Worm (Caenorhabditis elegans) whole organism, L1 larva: ENCODE measurements around the gene F59E12.15.

Experiments used
- Y116A8C.19 ChIP-seq: sonication (generic microtip); optimal IDR thresholded peaks from 2 replicates; lab custom pipeline; 2016; ENCODE audit warnings: missing compliant biosample characterization, missing genetic modification characterization, borderline replicate concordance
- aha-1 ChIP-seq: fragments of 150-350 bp; optimal IDR thresholded peaks from 2 replicates; lab custom pipeline; 2014; ENCODE audit warnings: missing biosample characterization, missing genetic modification characterization
- aly-2 ChIP-seq: fragments of 150-350 bp; optimal IDR thresholded peaks from 2 replicates; lab custom pipeline; 2014; ENCODE audit warnings: missing biosample characterization, missing genetic modification characterization
- blmp-1 ChIP-seq: fragments of 150-350 bp; optimal IDR thresholded peaks from 2 replicates; lab custom pipeline; 2014; ENCODE audit warnings: missing biosample characterization, missing genetic modification characterization
- ceh-88 ChIP-seq: fragments of 200-800 bp; sonication (Bioruptor generic); IDR thresholded peaks from 2 replicates; pipeline ENCODE4 v1.3.6; 2022; ENCODE audit warnings: missing genetic modification characterization, missing compliant biosample characterization
- ces-1 ChIP-seq: fragments of 150-350 bp; optimal IDR thresholded peaks from 2 replicates; lab custom pipeline; 2014; ENCODE audit warnings: missing biosample characterization, missing genetic modification reagents, missing genetic modification characterization
- efl-1 ChIP-seq, 4 experiments: fragments of 150-350 bp; optimal IDR thresholded peaks in 3 of 4; peaks in 1 of 4; 1 replicate in 1 of 4; 2 replicates in 3 of 4; lab custom pipeline; 2014; ENCODE audit warnings: missing biosample characterization in 2 of 4, missing genetic modification characterization in 2 of 4, missing genetic modification reagents in 2 of 4
- efl-3 ChIP-seq: fragments of 200-800 bp; sonication (Bioruptor generic); optimal IDR thresholded peaks from 2 replicates; lab custom pipeline; 2018; ENCODE audit warnings: mild to moderate bottlenecking, missing genetic modification characterization, missing compliant biosample characterization
- elt-2 ChIP-seq: sonication (generic microtip); optimal IDR thresholded peaks from 2 replicates; lab custom pipeline; 2016; ENCODE audit warnings: missing genetic modification characterization, mild to moderate bottlenecking, inconsistent platforms, missing compliant biosample characterization, missing genetic modification reagents
- elt-3 ChIP-seq, 6 experiments: fragments of 150-350 bp in 1 of 6; sonication (generic microtip); optimal IDR thresholded peaks; 2 replicates each; lab custom pipeline; 2017 to 2018; ENCODE audit warnings: missing biosample characterization in 6 of 6, missing genetic modification characterization in 6 of 6, inconsistent platforms in 1 of 6
- hlh-4 ChIP-seq: sonication (generic microtip); optimal IDR thresholded peaks from 2 replicates; lab custom pipeline; 2016; ENCODE audit warnings: mild to moderate bottlenecking, missing genetic modification characterization, missing compliant biosample characterization
- hpl-2 ChIP-seq: fragments of 150-350 bp; optimal IDR thresholded peaks from 2 replicates; lab custom pipeline; 2014; ENCODE audit warnings: missing biosample characterization, missing genetic modification reagents, missing genetic modification characterization
- jun-1 ChIP-seq: fragments of 150-350 bp; optimal IDR thresholded peaks from 2 replicates; lab custom pipeline; 2014; ENCODE audit warnings: missing biosample characterization, missing genetic modification reagents, missing genetic modification characterization
- lin-14 ChIP-seq: fragments of 200-800 bp; sonication (Bioruptor generic); optimal IDR thresholded peaks from 2 replicates; lab custom pipeline; 2018; ENCODE audit warnings: mild to moderate bottlenecking, missing genetic modification characterization, moderate library complexity, missing compliant biosample characterization
- lin-15B ChIP-seq: fragments of 150-350 bp; sonication (generic microtip); optimal IDR thresholded peaks from 3 replicates; lab custom pipeline; 2014; ENCODE audit warnings: missing biosample characterization, missing genetic modification characterization
- lir-3 ChIP-seq: sonication (generic microtip); optimal IDR thresholded peaks from 2 replicates; lab custom pipeline; 2016; ENCODE audit warnings: mild to moderate bottlenecking, missing genetic modification characterization, moderate library complexity, missing compliant biosample characterization; ENCODE audit not compliant: poor library complexity
- lsy-2 ChIP-seq, 2 experiments: fragments of 150-350 bp; optimal IDR thresholded peaks; 2 replicates each; lab custom pipeline; 2014; ENCODE audit warnings: missing biosample characterization in 2 of 2, missing genetic modification characterization in 2 of 2
- mab-9 ChIP-seq: fragments of 200-800 bp; sonication (Bioruptor generic); IDR thresholded peaks from 2 replicates; pipeline ENCODE4 v1.3.6; 2022; ENCODE audit warnings: missing genetic modification reagents, missing genetic modification characterization, missing compliant biosample characterization
- nhr-11 ChIP-seq: fragments of 150-350 bp; optimal IDR thresholded peaks from 2 replicates; lab custom pipeline; 2014; ENCODE audit warnings: missing biosample characterization, missing genetic modification characterization
- nhr-28 ChIP-seq: fragments of 150-350 bp; optimal IDR thresholded peaks from 2 replicates; lab custom pipeline; 2014; ENCODE audit warnings: missing biosample characterization, missing genetic modification characterization
- nhr-71 ChIP-seq: sonication (generic microtip); optimal IDR thresholded peaks from 2 replicates; lab custom pipeline; 2016; ENCODE audit warnings: mild to moderate bottlenecking, missing genetic modification characterization, moderate library complexity, missing compliant biosample characterization
- nhr-85 ChIP-seq: sonication (generic microtip); peaks from one replicate; lab custom pipeline; 2016; ENCODE audit warnings: missing genetic modification characterization, inconsistent platforms, missing compliant biosample characterization
- pag-3 ChIP-seq: sonication (generic microtip); optimal IDR thresholded peaks from 2 replicates; lab custom pipeline; 2017; ENCODE audit warnings: missing genetic modification characterization, mild to moderate bottlenecking, missing compliant biosample characterization, antibody characterized with exemption, borderline replicate concordance; ENCODE audit not compliant: insufficient read depth
- pax-3 ChIP-seq: fragments of 200-800 bp; sonication (Bioruptor generic); optimal IDR thresholded peaks from 2 replicates; lab custom pipeline; 2018; ENCODE audit warnings: mild to moderate bottlenecking, missing genetic modification characterization, moderate library complexity, missing compliant biosample characterization
- pqm-1 ChIP-seq: sonication (generic microtip); optimal IDR thresholded peaks from 3 replicates; lab custom pipeline; 2017; ENCODE audit warnings: missing biosample characterization, missing genetic modification characterization
- skn-1 ChIP-seq: fragments of 150-350 bp; optimal IDR thresholded peaks from 2 replicates; lab custom pipeline; 2014; ENCODE audit warnings: missing biosample characterization, missing genetic modification characterization
- snpc-4 ChIP-seq: fragments of 150-350 bp; optimal IDR thresholded peaks from 2 replicates; lab custom pipeline; 2014; ENCODE audit warnings: missing biosample characterization, missing genetic modification characterization
- sox-4 ChIP-seq: sonication (generic microtip); optimal IDR thresholded peaks from 2 replicates; lab custom pipeline; 2016; ENCODE audit warnings: missing genetic modification characterization, missing compliant biosample characterization
- sptf-1 ChIP-seq: fragments of 150-350 bp; optimal IDR thresholded peaks from 2 replicates; lab custom pipeline; 2014; ENCODE audit warnings: missing biosample characterization, missing genetic modification characterization
- tbx-2 ChIP-seq: sonication (generic microtip); optimal IDR thresholded peaks from 2 replicates; lab custom pipeline; 2016; ENCODE audit warnings: missing genetic modification characterization, missing compliant biosample characterization
- tlp-1 ChIP-seq: fragments of 150-350 bp; optimal IDR thresholded peaks from 2 replicates; lab custom pipeline; 2014; ENCODE audit warnings: missing biosample characterization, missing genetic modification characterization
- unc-130 ChIP-seq: fragments of 150-350 bp; optimal IDR thresholded peaks from 2 replicates; lab custom pipeline; 2017; ENCODE audit warnings: missing biosample characterization, missing genetic modification characterization, inconsistent platforms
- unc-62 ChIP-seq: fragments of 150-350 bp; optimal IDR thresholded peaks from 2 replicates; lab custom pipeline; 2014; ENCODE audit warnings: missing biosample characterization, missing genetic modification reagents, missing genetic modification characterization
- unc-86 ChIP-seq: sonication (generic microtip); optimal IDR thresholded peaks from 2 replicates; lab custom pipeline; 2016; ENCODE audit warnings: missing genetic modification characterization, missing compliant biosample characterization
- unc-98 ChIP-seq: fragments of 200-800 bp; sonication (Bioruptor generic); IDR thresholded peaks from 2 replicates; pipeline ENCODE4 v1.3.6; 2022; ENCODE audit warnings: missing genetic modification characterization, missing compliant biosample characterization
- vab-15 ChIP-seq: sonication (generic microtip); optimal IDR thresholded peaks from 2 replicates; lab custom pipeline; 2017; ENCODE audit warnings: missing genotype, mild to moderate bottlenecking, missing genetic modification characterization, missing compliant biosample characterization
- xbp-1 ChIP-seq: sonication (generic microtip); optimal IDR thresholded peaks from 2 replicates; lab custom pipeline; 2016; ENCODE audit warnings: missing genetic modification characterization, missing compliant biosample characterization
- zag-1 ChIP-seq: fragments of 150-350 bp; optimal IDR thresholded peaks from 2 replicates; lab custom pipeline; 2014; ENCODE audit warnings: missing biosample characterization, missing genetic modification characterization
- zip-4 ChIP-seq: fragments of 200-800 bp; sonication (Bioruptor generic); optimal IDR thresholded peaks from 2 replicates; lab custom pipeline; 2018; ENCODE audit warnings: mild to moderate bottlenecking, missing genetic modification characterization, moderate library complexity, missing compliant biosample characterization
- ztf-11 ChIP-seq, 2 experiments: sonication (generic microtip); optimal IDR thresholded peaks; 2 replicates each; lab custom pipeline; 2016 to 2017; ENCODE audit warnings: missing genetic modification characterization in 2 of 2, missing biosample characterization in 1 of 2, missing compliant biosample characterization in 1 of 2
- ztf-4 ChIP-seq: fragments of 150-350 bp; optimal IDR thresholded peaks from 2 replicates; lab custom pipeline; 2014; ENCODE audit warnings: missing biosample characterization, missing genetic modification characterization

F59E12.15 gene

ce11 chrII:5659675-5660074 is 31.5 kb upstream of the F59E12.15 start, which contains the start of gene fut-3:
fut-3 (minus strand) TSS chrII:5659775.
- TF ChIP-seq hpl-2 (GFP tag; lab: Kevin White, UChicago) (no peak), efl-1 (optimal IDR thresholded peaks at IDR 0.05; lab: Kevin White, UChicago) (no peak), efl-1 (GFP tag; optimal IDR thresholded peaks at IDR 0.05 in 1 of 2; lab: Kevin White, UChicago) (peak in 1 of 2 experiments; percentile 39)

- no peak for TF ChIP-seq aha-1 (tag; lab: Kevin White, UChicago)
- TF ChIP-seq unc-62 (GFP tag; lab: Kevin White, UChicago), result no peak
- no peak for TF ChIP-seq ceh-88
- TF ChIP-seq elt-3 (tag; optimal IDR thresholded peaks at IDR 0.05; lab: Kevin White, UChicago), result no peak
- TF ChIP-seq snpc-4, result no peak
- TF ChIP-seq tlp-1 (tag; lab: Kevin White, UChicago), result no peak
- TF ChIP-seq elt-2 (tag; lab: Kevin White, UChicago), result no peak
- TF ChIP-seq pqm-1 (tag; lab: Kevin White, UChicago), result no peak
- no peak for TF ChIP-seq jun-1 (tag; lab: Kevin White, UChicago)
- no peak for TF ChIP-seq lsy-2 (tag; optimal IDR thresholded peaks at IDR 0.05; lab: Kevin White, UChicago)
- TF ChIP-seq aly-2 (tag; lab: Kevin White, UChicago), result no peak
- no peak for TF ChIP-seq nhr-11 (tag; lab: Kevin White, UChicago)
- no peak for TF ChIP-seq Y116A8C.19 (tag; lab: Kevin White, UChicago)
- TF ChIP-seq unc-130 (tag; lab: Kevin White, UChicago), result no peak
- TF ChIP-seq efl-1 (optimal IDR thresholded peaks at IDR 0.05; lab: Kevin White, UChicago), result no peak
- TF ChIP-seq efl-1 (GFP tag; optimal IDR thresholded peaks at IDR 0.05 in 1 of 2; lab: Kevin White, UChicago), result no peak
- no peak for TF ChIP-seq ztf-11 (tag; optimal IDR thresholded peaks at IDR 0.05; lab: Kevin White, UChicago)
- TF ChIP-seq pax-3 (tag; lab: Kevin White, UChicago), result no peak
- TF ChIP-seq unc-86 (tag; lab: Kevin White, UChicago), result no peak
- no peak for TF ChIP-seq nhr-28
- TF ChIP-seq, all 84 proteins: peak for 0
Measured at ce11 chrII:5654215-5654614, 26.0 kb upstream of the F59E12.15 start, which contains the start of gene F59E12.1. F59E12.1 (plus strand) TSS chrII:5654515.

ce11 chrII:5652334-5652733 is 24.2 kb upstream of the F59E12.15 start, which contains the start of gene bli-2:
bli-2 (minus strand) TSS chrII:5652434.
- TF ChIP-seq snpc-4 (no peak), pax-3 (tag; lab: Kevin White, UChicago) (no peak), zag-1 (no peak), lin-15B (tag; lab: Kevin White, UChicago) (no peak), vab-15 (tag; lab: Kevin White, UChicago) (no peak), skn-1 (tag; lab: Kevin White, UChicago) (no peak), hlh-4 (no peak), lir-3 (tag; lab: Kevin White, UChicago) (no peak), mab-9 (GFP tag; lab: Robert Waterston, UW) (no peak)

- TF ChIP-seq efl-1 (optimal IDR thresholded peaks at IDR 0.05; lab: Kevin White, UChicago) (no peak), efl-1 (GFP tag; optimal IDR thresholded peaks at IDR 0.05 in 1 of 2; lab: Kevin White, UChicago) (peak in 1 of 2 experiments; percentile 35), lsy-2 (tag; optimal IDR thresholded peaks at IDR 0.05; lab: Kevin White, UChicago) (no peak)
Measured at ce11 chrII:5651426-5651825, 23.2 kb upstream of the F59E12.15 start.

ce11 chrII:5649236-5650004 is 21.2 kb upstream of the F59E12.15 start, which contains the start of the genes sam-4, F59E12.17 and zyg-1:
sam-4 (minus strand) TSS chrII:5649286.
F59E12.17 (minus strand) TSS chrII:5649470.
zyg-1 (plus strand) TSS chrII:5649748.
- TF ChIP-seq vab-15 (tag; lab: Kevin White, UChicago), result no peak
- no peak for TF ChIP-seq ces-1
- no peak for TF ChIP-seq hlh-4
- TF ChIP-seq nhr-71 (tag; lab: Kevin White, UChicago), result peak; percentile 66
- no peak for TF ChIP-seq sox-4 (tag; lab: Kevin White, UChicago)
- TF ChIP-seq unc-86 (tag; lab: Kevin White, UChicago), result peak; percentile 12
- no peak for TF ChIP-seq pqm-1 (tag; lab: Kevin White, UChicago)
- no peak for TF ChIP-seq elt-2 (tag; lab: Kevin White, UChicago)
- no peak for TF ChIP-seq ztf-4 (tag; lab: Kevin White, UChicago)
- TF ChIP-seq pag-3 (tag; lab: Kevin White, UChicago), result no peak
- no peak for TF ChIP-seq pax-3 (tag; lab: Kevin White, UChicago)
- TF ChIP-seq zip-4 (GFP tag; lab: Kevin White, UChicago), result no peak
- peak; percentile 52 for TF ChIP-seq tbx-2 (tag; lab: Kevin White, UChicago)
- TF ChIP-seq unc-98 (GFP tag; lab: Robert Waterston, UW), result no peak
- TF ChIP-seq sptf-1 (tag; lab: Kevin White, UChicago), result no peak
- TF ChIP-seq aha-1 (tag; lab: Kevin White, UChicago), result no peak
- peak; percentile 47 for TF ChIP-seq xbp-1 (tag; lab: Kevin White, UChicago)
- no peak for TF ChIP-seq lin-14 (GFP tag; lab: Kevin White, UChicago)
- no peak for TF ChIP-seq blmp-1 (tag; lab: Kevin White, UChicago)
- TF ChIP-seq nhr-85 (tag; lab: Kevin White, UChicago), result peak; percentile 74
- TF ChIP-seq lir-3 (tag; lab: Kevin White, UChicago), result peak; percentile 77
- TF ChIP-seq efl-3 (GFP tag; lab: Kevin White, UChicago), result no peak
